Fruit fly (Drosophila melanogaster) whole organism, prepupa: ENCODE results near the gene KdelR.

Experiments used
- Blimp-1 ChIP-seq: fragments of 200-800 bp; sonication (Bioruptor generic); optimal IDR thresholded peaks from 3 replicates; lab custom pipeline; 2017; ENCODE audit warnings: missing biosample characterization, missing genetic modification characterization, mild to moderate bottlenecking, moderate library complexity, missing genetic modification reagents
- CG10631 ChIP-seq: fragments of 200-800 bp; sonication (Bioruptor generic); optimal IDR thresholded peaks from 2 replicates; lab custom pipeline; 2016; ENCODE audit warnings: missing biosample characterization, missing genetic modification characterization
- CG10669 ChIP-seq: fragments of 200-800 bp; sonication (Bioruptor generic); optimal IDR thresholded peaks from 3 replicates; lab custom pipeline; 2018; ENCODE audit warnings: missing biosample characterization, mild to moderate bottlenecking, missing genetic modification characterization, moderate library complexity
- CG11294 ChIP-seq: fragments of 200-800 bp; sonication (Bioruptor generic); IDR thresholded peaks from 2 replicates; pipeline ENCODE4 v1.3.6; 2022; ENCODE audit warnings: missing biosample characterization, missing genetic modification characterization
- CG11762 ChIP-seq: fragments of 200-800 bp; sonication (Bioruptor generic); optimal IDR thresholded peaks from 3 replicates; lab custom pipeline; 2016; ENCODE audit warnings: missing biosample characterization, missing genetic modification characterization; ENCODE audit not compliant: insufficient read depth
- CG11902 ChIP-seq: fragments of 200-800 bp; sonication (Bioruptor generic); optimal IDR thresholded peaks from 3 replicates; lab custom pipeline; 2016; ENCODE audit warnings: missing biosample characterization, missing genetic modification characterization
- CG3032 ChIP-seq: fragments of 200-800 bp; optimal IDR thresholded peaks from 2 replicates; lab custom pipeline; 2019; ENCODE audit warnings: missing biosample characterization, mild to moderate bottlenecking, missing genetic modification characterization, moderate library complexity
- CG31627 ChIP-seq: fragments of 200-800 bp; sonication (Bioruptor generic); optimal IDR thresholded peaks from 3 replicates; lab custom pipeline; 2016; ENCODE audit warnings: missing biosample characterization, missing genetic modification characterization
- CG34406 ChIP-seq: fragments of 200-800 bp; sonication (Bioruptor generic); optimal IDR thresholded peaks from 3 replicates; lab custom pipeline; 2016; ENCODE audit warnings: missing biosample characterization, missing genetic modification characterization
- CG3919 ChIP-seq: fragments of 200-800 bp; sonication (Bioruptor generic); optimal IDR thresholded peaks from 3 replicates; lab custom pipeline; 2016; ENCODE audit warnings: missing biosample characterization, missing genetic modification characterization
- CG4318 ChIP-seq: fragments of 200-800 bp; sonication (Bioruptor generic); optimal IDR thresholded peaks from 3 replicates; lab custom pipeline; 2017; ENCODE audit warnings: missing biosample characterization, mild to moderate bottlenecking, missing genetic modification characterization
- CG6163 ChIP-seq: fragments of 200-800 bp; sonication (Bioruptor generic); IDR thresholded peaks from 3 replicates; pipeline ENCODE4 v1.3.6; 2022; ENCODE audit warnings: missing biosample characterization, missing genetic modification characterization
- CG6276 ChIP-seq: fragments of 200-800 bp; sonication (Bioruptor generic); optimal IDR thresholded peaks from 2 replicates; lab custom pipeline; 2017; ENCODE audit warnings: missing biosample characterization, mild to moderate bottlenecking, missing genetic modification characterization
- CG6792 ChIP-seq: fragments of 200-800 bp; sonication (Bioruptor generic); optimal IDR thresholded peaks from 3 replicates; lab custom pipeline; 2016; ENCODE audit warnings: missing biosample characterization, missing genetic modification characterization
- CG6808 ChIP-seq: fragments of 200-800 bp; sonication (Bioruptor generic); optimal IDR thresholded peaks from 3 replicates; lab custom pipeline; 2017; ENCODE audit warnings: missing biosample characterization, missing genetic modification characterization, mild to moderate bottlenecking, moderate library complexity, missing genetic modification reagents
- CG7368 ChIP-seq: fragments of 200-800 bp; sonication (Bioruptor generic); optimal IDR thresholded peaks from 3 replicates; lab custom pipeline; 2016; ENCODE audit warnings: missing biosample characterization, missing genetic modification characterization
- CG8119 ChIP-seq: fragments of 200-800 bp; sonication (Bioruptor generic); IDR thresholded peaks from 3 replicates; pipeline ENCODE4 v1.3.6; 2022; ENCODE audit warnings: missing biosample characterization, missing genetic modification characterization
- CG8319 ChIP-seq: fragments of 200-800 bp; sonication (Bioruptor generic); optimal IDR thresholded peaks from 3 replicates; lab custom pipeline; 2016; ENCODE audit warnings: missing biosample characterization, missing genetic modification characterization
- Eip75B ChIP-seq: fragments of 200-800 bp; sonication (Bioruptor generic); optimal IDR thresholded peaks from 3 replicates; lab custom pipeline; 2016; ENCODE audit warnings: missing biosample characterization, missing genetic modification characterization
- Eip78C ChIP-seq: fragments of 200-800 bp; sonication (Bioruptor generic); peaks from one replicate; lab custom pipeline; 2016; ENCODE audit warnings: missing biosample characterization, missing genetic modification characterization
- Eip93F ChIP-seq: fragments of 200-800 bp; sonication (Bioruptor generic); optimal IDR thresholded peaks from 2 replicates; lab custom pipeline; 2016; ENCODE audit warnings: missing biosample characterization, mild to moderate bottlenecking, missing genetic modification characterization
- Ets96B ChIP-seq: fragments of 200-800 bp; optimal IDR thresholded peaks from 2 replicates; lab custom pipeline; 2019; ENCODE audit warnings: missing biosample characterization, mild to moderate bottlenecking, missing genetic modification characterization, moderate library complexity
- Gug ChIP-seq: fragments of 200-800 bp; sonication (Bioruptor generic); IDR thresholded peaks from 2 replicates; pipeline ENCODE4 v1.3.6; 2022; ENCODE audit warnings: missing biosample characterization, missing genetic modification characterization
- Hr38 ChIP-seq: sonication (Bioruptor generic); optimal IDR thresholded peaks from 2 replicates; lab custom pipeline; 2016; ENCODE audit warnings: missing biosample characterization, missing genetic modification characterization
- Hr39 ChIP-seq: fragments of 200-800 bp; sonication (Bioruptor generic); optimal IDR thresholded peaks from 2 replicates; lab custom pipeline; 2016; ENCODE audit warnings: missing biosample characterization, missing genetic modification characterization
- Hr4 ChIP-seq: fragments of 200-800 bp; sonication (Bioruptor generic); optimal IDR thresholded peaks from 3 replicates; lab custom pipeline; 2016; ENCODE audit warnings: missing biosample characterization, missing genetic modification characterization
- Lpt ChIP-seq: fragments of 200-800 bp; sonication (Bioruptor generic); optimal IDR thresholded peaks from 3 replicates; lab custom pipeline; 2016; ENCODE audit warnings: missing biosample characterization, missing genetic modification characterization
- Met ChIP-seq: fragments of 200-800 bp; sonication (Bioruptor generic); optimal IDR thresholded peaks from 3 replicates; lab custom pipeline; 2016; ENCODE audit warnings: missing biosample characterization, missing genetic modification characterization
- OdsH ChIP-seq: fragments of 200-800 bp; sonication (Bioruptor generic); optimal IDR thresholded peaks from 3 replicates; lab custom pipeline; 2016; ENCODE audit warnings: missing biosample characterization, missing genetic modification characterization
- Sox102F ChIP-seq: fragments of 200-800 bp; sonication (Bioruptor generic); optimal IDR thresholded peaks from 2 replicates; lab custom pipeline; 2016; ENCODE audit warnings: missing biosample characterization, mild to moderate bottlenecking, missing genetic modification characterization
- acj6 ChIP-seq: fragments of 200-800 bp; sonication (Bioruptor generic); optimal IDR thresholded peaks from 3 replicates; lab custom pipeline; 2016; ENCODE audit warnings: missing biosample characterization, missing genetic modification characterization
- cyc ChIP-seq: fragments of 200-800 bp; sonication (Bioruptor generic); optimal IDR thresholded peaks from 3 replicates; lab custom pipeline; 2016; ENCODE audit warnings: missing biosample characterization, missing genetic modification characterization
- eg ChIP-seq: fragments of 200-800 bp; sonication (Bioruptor generic); IDR thresholded peaks from 3 replicates; pipeline ENCODE4 v1.3.6; 2022; ENCODE audit warnings: missing biosample characterization, missing genetic modification characterization
- esn ChIP-seq: fragments of 200-800 bp; sonication (Bioruptor generic); optimal IDR thresholded peaks from 2 replicates; lab custom pipeline; 2016; ENCODE audit warnings: missing biosample characterization, mild to moderate bottlenecking, missing genetic modification characterization, moderate library complexity
- fd59A ChIP-seq: fragments of 200-800 bp; sonication (Bioruptor generic); optimal IDR thresholded peaks from 2 replicates; lab custom pipeline; 2017; ENCODE audit warnings: missing biosample characterization, mild to moderate bottlenecking, missing genetic modification characterization, missing genetic modification reagents
- fd85E ChIP-seq: fragments of 200-800 bp; sonication (Bioruptor generic); optimal IDR thresholded peaks from 3 replicates; lab custom pipeline; 2016; ENCODE audit warnings: missing biosample characterization, missing genetic modification characterization
- fkh ChIP-seq: fragments of 200-800 bp; sonication (Bioruptor generic); optimal IDR thresholded peaks from 3 replicates; lab custom pipeline; 2017; ENCODE audit warnings: missing biosample characterization, mild to moderate bottlenecking, missing genetic modification characterization, moderate library complexity
- lz ChIP-seq: fragments of 200-800 bp; sonication (Bioruptor generic); optimal IDR thresholded peaks from 3 replicates; lab custom pipeline; 2016; ENCODE audit warnings: missing biosample characterization, missing genetic modification characterization
- net ChIP-seq: fragments of 200-800 bp; sonication (Bioruptor generic); optimal IDR thresholded peaks from 3 replicates; lab custom pipeline; 2016; ENCODE audit warnings: missing biosample characterization, missing genetic modification characterization
- ss ChIP-seq, 2 experiments: fragments of 200-800 bp; sonication (Bioruptor generic); optimal IDR thresholded peaks; 2 replicates in 1 of 2; 3 replicates in 1 of 2; lab custom pipeline; 2017 to 2018; ENCODE audit warnings: mild to moderate bottlenecking in 2 of 2, missing biosample characterization in 2 of 2, missing genetic modification characterization in 2 of 2, moderate library complexity in 1 of 2
- svp ChIP-seq: fragments of 200-800 bp; sonication (Bioruptor generic); peaks from one replicate; lab custom pipeline; 2016; ENCODE audit warnings: missing biosample characterization, missing genetic modification characterization
- topi ChIP-seq: fragments of 200-800 bp; sonication (Bioruptor generic); optimal IDR thresholded peaks from 3 replicates; lab custom pipeline; 2016; ENCODE audit warnings: missing biosample characterization, missing genetic modification characterization

KdelR gene

DNA sequence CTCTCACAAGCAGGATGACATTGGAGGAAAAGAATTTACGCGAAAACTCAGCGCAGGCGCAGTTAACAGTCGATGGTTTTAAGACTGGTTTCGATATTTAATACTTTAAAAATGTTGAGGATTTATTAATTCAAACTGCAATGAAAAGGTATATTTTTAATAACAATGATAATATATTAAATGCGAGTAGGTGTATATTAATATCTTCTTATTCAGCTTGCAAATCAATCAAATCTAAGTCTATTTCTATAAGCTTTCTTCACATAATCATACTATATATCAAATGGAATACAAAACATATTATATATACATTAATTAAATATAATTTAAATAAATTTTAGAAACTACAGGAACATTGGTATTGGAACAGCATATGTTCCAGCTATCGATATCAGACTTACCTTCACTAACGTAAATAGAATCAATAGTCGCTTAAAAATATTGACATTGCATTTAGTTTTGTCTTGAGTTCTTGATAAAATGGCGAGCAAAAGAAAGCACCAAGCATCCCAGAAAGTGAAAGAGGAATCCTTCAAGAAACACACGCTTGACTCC lies 9.0 kb downstream of the KdelR start, which contains the start of the genes TBC1D16 and holn1:
TSS of gene TBC1D16 (minus strand) at position 51 of the 555 bp plus-strand sequence.
TSS of gene holn1 (plus strand) at position 390 of the 555 bp plus-strand sequence.
- TF ChIP-seq eg, result no peak
- no peak for TF ChIP-seq fd85E (GFP tag; lab: Kevin White, UChicago)
- TF ChIP-seq fkh (GFP tag; lab: Kevin White, UChicago), result peak; percentile 96

DNA sequence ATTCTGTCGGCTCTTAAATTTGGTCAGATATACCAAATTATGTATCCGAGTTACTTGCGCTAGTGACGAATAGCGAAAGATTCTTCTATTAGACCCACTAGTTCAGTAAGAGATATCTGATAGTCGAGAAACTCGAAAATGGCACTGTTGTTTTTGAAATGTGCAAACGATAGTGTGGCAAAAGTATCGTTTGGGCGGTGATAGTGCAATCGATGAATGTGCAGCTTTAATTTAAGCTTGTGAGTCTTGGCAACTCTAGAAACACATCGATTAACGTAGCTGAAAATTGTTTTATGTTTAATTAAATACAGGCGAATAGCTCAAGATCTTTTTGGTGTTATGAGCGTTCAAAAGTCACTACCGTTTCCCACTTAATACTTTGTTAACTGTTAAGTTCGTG lies 10.6 kb downstream of the KdelR start, which contains the start of gene STUB1:
TSS of gene STUB1 (plus strand) at position 232 of the 400 bp plus-strand sequence.
- no peak for TF ChIP-seq CG8319 (GFP tag; lab: Kevin White, UChicago)
- peak; percentile 14 for TF ChIP-seq fkh (GFP tag; lab: Kevin White, UChicago)
- no peak for TF ChIP-seq cyc (GFP tag; lab: Kevin White, UChicago)
- TF ChIP-seq CG31627 (GFP tag; lab: Kevin White, UChicago), result peak; percentile 8
- no peak for TF ChIP-seq CG7368 (GFP tag; lab: Kevin White, UChicago)
- TF ChIP-seq esn, result peak; percentile 36

DNA sequence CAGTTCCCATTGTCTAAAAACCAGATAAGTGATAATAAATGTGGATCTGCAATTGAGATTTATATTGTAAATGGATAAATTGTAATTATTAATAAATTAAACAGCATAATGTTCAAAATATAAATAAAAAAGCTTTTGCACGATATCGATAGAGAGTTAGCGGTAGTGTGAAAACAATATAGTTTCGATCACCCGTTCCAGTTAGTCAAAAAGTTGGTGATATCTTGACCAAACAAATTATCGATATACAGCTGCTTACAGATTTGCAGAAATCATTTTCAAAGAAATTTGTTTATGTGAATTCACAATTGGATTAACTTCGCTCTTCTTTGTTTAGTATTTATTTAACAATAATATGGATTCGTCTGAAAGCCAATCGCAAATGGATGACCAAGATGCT lies 12.5 kb downstream of the KdelR start, which contains the start of gene Nse4:
TSS of gene Nse4 (plus strand) at position 267 of the 400 bp plus-strand sequence.
- TF ChIP-seq CG6792 (no peak), topi (no peak), fd85E (GFP tag; lab: Kevin White, UChicago) (no peak)

DNA sequence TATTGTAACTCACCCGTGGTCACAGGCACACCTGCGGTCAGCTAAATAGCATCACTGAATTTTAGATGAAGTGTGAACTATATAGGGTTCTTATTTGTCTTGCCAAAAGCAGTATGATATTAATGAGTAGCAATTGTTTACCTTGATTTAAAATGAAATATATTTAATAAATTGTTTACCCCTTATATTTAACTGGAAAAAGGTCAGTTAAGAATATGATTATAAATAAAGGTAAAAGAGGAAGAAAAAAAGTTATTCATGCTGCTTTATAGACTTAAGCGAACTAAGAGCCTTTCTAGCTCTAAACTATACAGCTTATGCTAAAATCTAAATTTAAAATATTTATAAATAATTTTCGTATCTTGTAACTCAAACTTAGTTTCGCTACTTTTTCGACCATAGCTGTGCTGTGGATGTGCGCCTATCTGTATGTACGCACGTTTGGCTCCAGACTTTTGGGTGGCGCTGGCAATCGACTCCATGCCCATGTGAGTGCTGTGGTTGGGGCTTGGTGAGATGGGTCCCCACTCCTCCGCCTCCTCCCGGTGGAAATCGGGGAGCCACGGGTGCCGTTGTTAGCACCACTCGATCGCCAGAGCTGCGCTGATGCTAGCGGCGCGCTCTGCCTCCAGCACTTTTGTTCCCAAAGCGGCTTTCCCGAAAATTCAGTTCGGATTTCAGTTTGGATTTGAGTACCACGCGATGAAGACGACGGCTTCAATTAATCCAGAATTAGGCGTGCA lies 15.5 kb downstream of the KdelR start, which contains the start of gene loh:
TSS of gene loh (plus strand) at position 487 of the 743 bp plus-strand sequence.
- TF ChIP-seq CG8319 (GFP tag; lab: Kevin White, UChicago) (no peak), svp (GFP tag; lab: Kevin White, UChicago) (no peak), Gug (GFP tag; lab: Robert Waterston, UW) (no peak), Blimp-1 (peak; percentile 8), fd59A (GFP tag; lab: Kevin White, UChicago) (no peak), ss (GFP tag; optimal IDR thresholded peaks at IDR 0.05; lab: Kevin White, UChicago) (no peak), lz (GFP tag; lab: Kevin White, UChicago) (peak; percentile 1), CG10631 (GFP tag; lab: Kevin White, UChicago) (peak; percentile 49), CG7368 (GFP tag; lab: Kevin White, UChicago) (no peak), eg (no peak), Met (no peak), Eip78C (GFP tag; lab: Kevin White, UChicago) (peak; percentile 86), fkh (GFP tag; lab: Kevin White, UChicago) (no peak), CG6808 (GFP tag; lab: Kevin White, UChicago) (no peak), topi (peak; percentile 35), Eip93F (no peak), CG6792 (peak; percentile 37), CG3919 (no peak), Hr4 (GFP tag; lab: Kevin White, UChicago) (peak; percentile 32), CG11762 (GFP tag; lab: Kevin White, UChicago) (no peak), CG11294 (no peak), CG10669 (GFP tag; lab: Kevin White, UChicago) (no peak), acj6 (peak; percentile 40), esn (peak; percentile 60), Hr38 (GFP tag; lab: Kevin White, UChicago) (no peak), Hr39 (no peak), CG31627 (GFP tag; lab: Kevin White, UChicago) (no peak), Lpt (no peak), CG34406 (GFP tag; lab: Kevin White, UChicago) (no peak), net (GFP tag; lab: Kevin White, UChicago) (no peak), CG6276 (GFP tag; lab: Kevin White, UChicago) (no peak), Eip75B (GFP tag; lab: Kevin White, UChicago) (no peak), CG3032 (tag; lab: Kevin White, UChicago) (peak; percentile 29), CG6163 (no peak), CG8119 (GFP tag; lab: Robert Waterston, UW) (no peak), OdsH (GFP tag; lab: Kevin White, UChicago) (peak; percentile 50), CG4318 (GFP tag; lab: Kevin White, UChicago) (no peak), Ets96B (tag; lab: Kevin White, UChicago) (no peak), CG11902 (GFP tag; lab: Kevin White, UChicago) (peak; percentile 13), Sox102F (GFP tag; lab: Kevin White, UChicago) (no peak)
